Fruit fly (Drosophila melanogaster) whole organism, embryonic: ENCODE results near the gene CG2006.

Experiments used
- ATbp ChIP-seq: fragments of 200-800 bp; sonication (Bioruptor generic); optimal IDR thresholded peaks from 2 replicates; lab custom pipeline; 2017; ENCODE audit warnings: missing biosample characterization, mild to moderate bottlenecking, missing genetic modification characterization, missing genetic modification reagents
- CG10209 ChIP-seq: fragments of 200-800 bp; sonication (Bioruptor generic); optimal IDR thresholded peaks from 3 replicates; lab custom pipeline; 2017; ENCODE audit warnings: missing biosample characterization, mild to moderate bottlenecking, missing genetic modification characterization, missing genetic modification reagents
- CG10565 ChIP-seq: fragments of 200-800 bp; sonication (Bioruptor generic); optimal IDR thresholded peaks from 3 replicates; lab custom pipeline; 2016; ENCODE audit warnings: missing biosample characterization, mild to moderate bottlenecking, missing genetic modification characterization
- CG10959 ChIP-seq: fragments of 200-800 bp; sonication (Bioruptor generic); IDR thresholded peaks from 2 replicates; pipeline ENCODE4 v1.3.6; 2022; ENCODE audit warnings: missing biosample characterization, missing genetic modification characterization
- CG11247 ChIP-seq: fragments of 200-800 bp; sonication (Bioruptor generic); IDR thresholded peaks from 2 replicates; pipeline ENCODE4 v1.3.6; 2022; ENCODE audit warnings: missing biosample characterization, missing genetic modification characterization
- CG12155 ChIP-seq: fragments of 200-800 bp; sonication (Bioruptor generic); optimal IDR thresholded peaks from 3 replicates; lab custom pipeline; 2016; ENCODE audit warnings: missing biosample characterization, missing genetic modification characterization
- CG13894 ChIP-seq: fragments of 200-800 bp; sonication (Bioruptor generic); optimal IDR thresholded peaks from 3 replicates; lab custom pipeline; 2018; ENCODE audit warnings: missing biosample characterization, mild to moderate bottlenecking, missing genetic modification characterization, moderate library complexity
- CG14014 ChIP-seq: fragments of 200-800 bp; sonication (Bioruptor generic); IDR thresholded peaks from 2 replicates; pipeline ENCODE4 v1.3.6; 2022; ENCODE audit warnings: missing biosample characterization, missing genetic modification characterization
- CG14050 ChIP-seq: fragments of 200-800 bp; sonication (Bioruptor generic); IDR thresholded peaks from 3 replicates; pipeline ENCODE4 v1.3.6; 2022; ENCODE audit warnings: missing biosample characterization, missing genetic modification characterization
- CG14667 ChIP-seq: fragments of 200-800 bp; sonication (Bioruptor generic); IDR thresholded peaks from 2 replicates; pipeline ENCODE4 v1.3.6; 2022; ENCODE audit warnings: missing biosample characterization, missing genetic modification characterization
- CG1647 ChIP-seq: fragments of 200-800 bp; sonication (Bioruptor generic); optimal IDR thresholded peaks from 3 replicates; lab custom pipeline; 2016; ENCODE audit warnings: missing biosample characterization, missing genetic modification characterization
- CG18764 ChIP-seq: fragments of 200-800 bp; sonication (Bioruptor generic); optimal IDR thresholded peaks from 3 replicates; lab custom pipeline; 2016; ENCODE audit warnings: missing biosample characterization, missing genetic modification characterization
- CG2678 ChIP-seq: fragments of 200-800 bp; sonication (Bioruptor generic); optimal IDR thresholded peaks from 3 replicates; lab custom pipeline; 2019; ENCODE audit warnings: missing biosample characterization, mild to moderate bottlenecking, missing genetic modification characterization, moderate library complexity
- CG32767 ChIP-seq: fragments of 200-800 bp; sonication (Bioruptor generic); IDR thresholded peaks from 2 replicates; pipeline ENCODE4 v1.3.6; 2022; ENCODE audit warnings: missing biosample characterization, missing genetic modification characterization
- CG7745 ChIP-seq: fragments of 200-800 bp; sonication (Bioruptor generic); optimal IDR thresholded peaks from 2 replicates; lab custom pipeline; 2018; ENCODE audit warnings: missing biosample characterization, mild to moderate bottlenecking, missing genetic modification characterization, moderate library complexity
- CG8944 ChIP-seq: fragments of 200-800 bp; sonication (Bioruptor generic); optimal IDR thresholded peaks from 3 replicates; lab custom pipeline; 2016; ENCODE audit warnings: missing biosample characterization, missing genetic modification characterization
- Elba2 ChIP-seq: fragments of 200-800 bp; sonication (Bioruptor generic); optimal IDR thresholded peaks from 3 replicates; lab custom pipeline; 2016; ENCODE audit warnings: missing biosample characterization, missing genetic modification characterization
- Ets97D ChIP-seq: fragments of 200-800 bp; sonication (Bioruptor generic); optimal IDR thresholded peaks from 3 replicates; lab custom pipeline; 2016; ENCODE audit warnings: missing biosample characterization, missing genetic modification characterization
- Fer1 ChIP-seq: fragments of 200-800 bp; sonication (Bioruptor generic); optimal IDR thresholded peaks from 2 replicates; lab custom pipeline; 2017; ENCODE audit warnings: missing biosample characterization, mild to moderate bottlenecking, missing genetic modification characterization
- HHEX ChIP-seq: fragments of 200-800 bp; sonication (Bioruptor generic); optimal IDR thresholded peaks from 3 replicates; lab custom pipeline; 2017; ENCODE audit warnings: missing biosample characterization, mild to moderate bottlenecking, missing genetic modification characterization, missing genetic modification reagents
- Lim3 ChIP-seq: fragments of 200-800 bp; sonication (Bioruptor generic); IDR thresholded peaks from 2 replicates; pipeline ENCODE4 v1.3.6; 2022; ENCODE audit warnings: missing biosample characterization, missing genetic modification characterization
- Meics ChIP-seq: fragments of 200-800 bp; sonication (Bioruptor generic); optimal IDR thresholded peaks from 2 replicates; lab custom pipeline; 2017; ENCODE audit warnings: missing biosample characterization, mild to moderate bottlenecking, missing genetic modification characterization
- Mrtf ChIP-seq: fragments of 200-800 bp; sonication (Bioruptor generic); IDR thresholded peaks from 3 replicates; pipeline ENCODE4 v1.3.6; 2022; ENCODE audit warnings: missing biosample characterization, missing genetic modification characterization
- NC2α ChIP-seq: fragments of 200-800 bp; sonication (Bioruptor generic); optimal IDR thresholded peaks from 2 replicates; lab custom pipeline; 2016; ENCODE audit warnings: missing biosample characterization, missing genetic modification characterization
- Oaz ChIP-seq: fragments of 200-800 bp; sonication (Bioruptor generic); IDR thresholded peaks from 2 replicates; pipeline ENCODE4 v1.3.6; 2022; ENCODE audit warnings: missing biosample characterization, missing genetic modification characterization
- Rfx ChIP-seq: fragments of 200-800 bp; sonication (Bioruptor generic); IDR thresholded peaks from 2 replicates; pipeline ENCODE4 v1.3.6; 2022; ENCODE audit warnings: missing biosample characterization, missing genetic modification characterization
- Taf1 ChIP-seq: fragments of 200-800 bp; sonication (Bioruptor generic); IDR thresholded peaks from 2 replicates; pipeline ENCODE4 v1.3.6; 2022; ENCODE audit warnings: missing biosample characterization, missing genetic modification characterization
- ase ChIP-seq: fragments of 200-800 bp; sonication (Bioruptor generic); IDR thresholded peaks from 3 replicates; pipeline ENCODE4 v1.3.6; 2022; ENCODE audit warnings: missing biosample characterization, missing genetic modification characterization
- ato ChIP-seq: fragments of 200-800 bp; sonication (Bioruptor generic); IDR thresholded peaks from 2 replicates; pipeline ENCODE4 v1.3.6; 2022; ENCODE audit warnings: missing biosample characterization, missing genetic modification characterization; ENCODE audit not compliant: partially characterized antibody
- cg ChIP-seq: fragments of 200-800 bp; sonication (Bioruptor generic); optimal IDR thresholded peaks from 3 replicates; lab custom pipeline; 2019; ENCODE audit warnings: missing biosample characterization, mild to moderate bottlenecking, missing genetic modification characterization, moderate library complexity
- chif ChIP-seq, 2 experiments: fragments of 200-800 bp; sonication (Bioruptor generic); optimal IDR thresholded peaks; 3 replicates each; lab custom pipeline; 2016; ENCODE audit warnings: missing biosample characterization in 2 of 2, missing genetic modification characterization in 2 of 2
- crp ChIP-seq, 2 experiments: fragments of 200-800 bp; sonication (Bioruptor generic); optimal IDR thresholded peaks; 2 replicates in 1 of 2; 3 replicates in 1 of 2; lab custom pipeline; 2017; ENCODE audit warnings: missing biosample characterization in 2 of 2, missing genetic modification characterization in 2 of 2, mild to moderate bottlenecking in 1 of 2, moderate library complexity in 1 of 2
- da ChIP-seq: fragments of 200-800 bp; sonication (Bioruptor generic); optimal IDR thresholded peaks from 2 replicates; lab custom pipeline; 2016; ENCODE audit warnings: missing biosample characterization, missing genetic modification characterization
- fru ChIP-seq: fragments of >200 bp; optimal IDR thresholded peaks from 2 replicates; lab custom pipeline; 2017
- gro ChIP-seq: fragments of 200-800 bp; sonication (Bioruptor generic); optimal IDR thresholded peaks from 2 replicates; lab custom pipeline; 2016; ENCODE audit warnings: missing biosample characterization, missing genetic modification characterization
- hb ChIP-seq: fragments of 200-800 bp; sonication (Bioruptor generic); IDR thresholded peaks from 3 replicates; pipeline ENCODE4 v1.3.6; 2022; ENCODE audit warnings: missing biosample characterization, missing genetic modification characterization; ENCODE audit not compliant: partially characterized antibody
- hbn ChIP-seq: fragments of 200-800 bp; sonication (Bioruptor generic); IDR thresholded peaks from 2 replicates; pipeline ENCODE4 v1.3.6; 2022; ENCODE audit warnings: missing biosample characterization, missing genetic modification characterization; ENCODE audit not compliant: partially characterized antibody
- hth ChIP-seq: fragments of >200 bp; optimal IDR thresholded peaks from 2 replicates; lab custom pipeline; 2017; ENCODE audit warnings: inconsistent platforms
- lola ChIP-seq, 3 experiments: fragments of >200 bp in 2 of 3; fragments of 200-800 bp in 1 of 3; sonication (Bioruptor generic) in 1 of 3; optimal IDR thresholded peaks; 2 replicates each; lab custom pipeline; 2017 to 2019; ENCODE audit warnings: missing biosample characterization in 3 of 3, missing genetic modification characterization in 3 of 3, mild to moderate bottlenecking in 1 of 3, moderate library complexity in 1 of 3
- luna ChIP-seq: fragments of 200-800 bp; sonication (Bioruptor generic); optimal IDR thresholded peaks from 2 replicates; lab custom pipeline; 2016; ENCODE audit warnings: missing biosample characterization, missing genetic modification characterization
- nmo ChIP-seq: fragments of 200-800 bp; sonication (Bioruptor generic); optimal IDR thresholded peaks from 2 replicates; lab custom pipeline; 2018; ENCODE audit warnings: missing biosample characterization, mild to moderate bottlenecking, missing genetic modification characterization, moderate library complexity
- pita ChIP-seq: fragments of 200-800 bp; sonication (Bioruptor generic); optimal IDR thresholded peaks from 2 replicates; lab custom pipeline; 2017; ENCODE audit warnings: missing biosample characterization, mild to moderate bottlenecking, missing genetic modification characterization
- pzg ChIP-seq: fragments of 200-800 bp; sonication (Bioruptor generic); optimal IDR thresholded peaks from 3 replicates; lab custom pipeline; 2018; ENCODE audit warnings: missing biosample characterization, mild to moderate bottlenecking, missing genetic modification characterization, moderate library complexity
- ranshi ChIP-seq: fragments of 200-800 bp; sonication (Bioruptor generic); IDR thresholded peaks from 2 replicates; pipeline ENCODE4 v1.3.6; 2022; ENCODE audit warnings: missing biosample characterization, missing genetic modification characterization
- scrt ChIP-seq: fragments of 200-800 bp; sonication (Bioruptor generic); optimal IDR thresholded peaks from 2 replicates; lab custom pipeline; 2018; ENCODE audit warnings: missing biosample characterization, mild to moderate bottlenecking, missing genetic modification characterization, moderate library complexity
- so ChIP-seq: fragments of 200-800 bp; sonication (Bioruptor generic); IDR thresholded peaks from 3 replicates; pipeline ENCODE4 v1.3.6; 2022; ENCODE audit warnings: missing biosample characterization, missing genetic modification characterization
- sqz ChIP-seq: fragments of 200-800 bp; sonication (Bioruptor generic); optimal IDR thresholded peaks from 3 replicates; lab custom pipeline; 2018; ENCODE audit warnings: missing biosample characterization, mild to moderate bottlenecking, missing genetic modification characterization
- trem ChIP-seq: fragments of 200-800 bp; optimal IDR thresholded peaks from 3 replicates; lab custom pipeline; 2019; ENCODE audit warnings: missing biosample characterization, mild to moderate bottlenecking, missing genetic modification characterization, moderate library complexity
- tup ChIP-seq: fragments of 200-800 bp; sonication (Bioruptor generic); optimal IDR thresholded peaks from 2 replicates; lab custom pipeline; 2016; ENCODE audit warnings: missing biosample characterization, mild to moderate bottlenecking, missing genetic modification characterization, moderate library complexity
- zfh1 ChIP-seq: fragments of 200-800 bp; sonication (Bioruptor generic); IDR thresholded peaks from 3 replicates; pipeline ENCODE4 v1.3.6; 2022; ENCODE audit warnings: missing biosample characterization, missing genetic modification characterization

Gene CG2006

DNA sequence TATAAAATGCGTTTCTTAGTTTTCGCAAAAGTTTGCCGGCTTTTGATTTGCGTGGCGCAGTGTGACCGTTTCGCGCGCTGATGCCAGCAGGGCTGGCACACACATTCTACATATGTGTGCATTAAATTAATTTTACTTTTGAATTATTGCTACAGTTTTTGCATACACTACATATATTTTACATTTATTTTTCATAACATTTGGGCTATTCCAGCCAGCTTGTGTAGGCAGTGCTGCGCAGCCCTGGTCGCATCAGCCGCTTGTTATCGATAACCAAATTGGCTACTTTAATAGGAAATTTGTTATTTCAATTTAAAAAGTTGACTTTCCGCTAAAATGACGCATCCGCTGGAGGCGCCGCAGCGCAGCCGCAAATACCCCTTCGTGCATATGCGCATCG, at the start of gene CG2006, which contains the start of gene CG2321 (continued):
- TF ChIP-seq Mrtf (peak; percentile 52; the same call in 1 of the 3 replicates), scrt (GFP tag; lab: Kevin White, UChicago) (no peak), zfh1 (GFP tag; lab: Robert Waterston, UW) (peak; percentile 85), ase (0 out of 3 replicates have a peak, but pooled peaks have one; percentile 37), sqz (no peak), ATbp (GFP tag; lab: Kevin White, UChicago) (no peak), Fer1 (GFP tag; lab: Kevin White, UChicago) (peak; percentile 65), chif (GFP tag; optimal IDR thresholded peaks at IDR 0.05; lab: Kevin White, UChicago) (peak in 1 of 2 experiments; percentile 33), Meics (GFP tag; lab: Kevin White, UChicago) (peak; percentile 10), CG14014 (peak; percentile 46; the same call in 1 of the 2 replicates), luna (GFP tag; lab: Kevin White, UChicago) (no peak), hb (GFP tag; lab: Robert Waterston, UW) (no peak), so (GFP tag; lab: Robert Waterston, UW) (0 out of 3 replicates have a peak, but pooled peaks have one; percentile 22), da (GFP tag; lab: Kevin White, UChicago) (no peak), Ets97D (peak; percentile 83), cg (GFP tag; lab: Kevin White, UChicago) (no peak), pita (GFP tag; lab: Kevin White, UChicago) (no peak), nmo (GFP tag; lab: Kevin White, UChicago) (peak; percentile 70), lola (GFP tag; optimal IDR thresholded peaks at IDR 0.05; lab: Kevin White, UChicago) (peak in 1 of 3 experiments; percentile 57), hth (lab: Kevin White, UChicago) (no peak), ato (GFP tag; lab: Robert Waterston, UW) (no peak; the same call in 1 of the 2 replicates), tup (no peak), CG14667 (peak; percentile 32), Taf1 (GFP tag; lab: Robert Waterston, UW) (no peak), CG11247 (GFP tag; lab: Robert Waterston, UW) (0 out of 2 replicates have a peak, but pooled peaks have one; percentile 39), NC2α (no peak), CG12155 (peak; percentile 59), Elba2 (GFP tag; lab: Kevin White, UChicago) (no peak), CG1647 (GFP tag; lab: Kevin White, UChicago) (peak; percentile 29), ranshi (GFP tag; lab: Robert Waterston, UW) (peak; percentile 39; the same call in 1 of the 2 replicates), CG7745 (tag; lab: Kevin White, UChicago) (no peak), fru (lab: Kevin White, UChicago) (no peak), Rfx (GFP tag; lab: Robert Waterston, UW) (peak; percentile 81), gro (peak; percentile 57), CG2678 (tag; lab: Kevin White, UChicago) (no peak), CG10565 (GFP tag; lab: Kevin White, UChicago) (no peak), CG10959 (GFP tag; lab: Robert Waterston, UW) (peak; percentile 54; the same call in 1 of the 2 replicates), CG13894 (tag; lab: Kevin White, UChicago) (no peak), Lim3 (GFP tag; lab: Robert Waterston, UW) (no peak), CG18764 (GFP tag; lab: Kevin White, UChicago) (peak; percentile 40), CG32767 (GFP tag; lab: Robert Waterston, UW) (no peak), CG8944 (GFP tag; lab: Kevin White, UChicago) (no peak), pzg (GFP tag; lab: Kevin White, UChicago) (peak; percentile 93), hbn (peak; percentile 65), HHEX (GFP tag; lab: Kevin White, UChicago) (no peak), CG14050 (GFP tag; lab: Robert Waterston, UW) (peak; percentile 40; the same call in 2 of the 3 replicates), crp (GFP tag; optimal IDR thresholded peaks at IDR 0.05; lab: Kevin White, UChicago) (peak in 1 of 2 experiments; percentile 80), trem (tag; lab: Kevin White, UChicago) (peak; percentile 67), CG10209 (GFP tag; lab: Kevin White, UChicago) (no peak), Oaz (no peak)
